Worm (Caenorhabditis elegans): ENCODE measurements around the gene D2023.3.
A peak's percentile ranks its signal among the peaks of the same experiment; 100 is the strongest.

Gene D2023.3

ce11 chrV:11795352-11795751, 16.5 kb downstream of the D2023.3 start:
- no peak for TF ChIP-seq hmg-4 (GFP tag; optimal IDR thresholded peaks at IDR 0.05)
- TF ChIP-seq hmbx-1 (tag; optimal IDR thresholded peaks at IDR 0.05) = no peak
- no peak for TF ChIP-seq tra-4 (tag; optimal IDR thresholded peaks at IDR 0.05)
- no peak for TF ChIP-seq tbx-37 (GFP tag; conservative IDR thresholded peaks at IDR 0.05)
- no peak for TF ChIP-seq ceh-36 (tag; optimal IDR thresholded peaks at IDR 0.05)
- TF ChIP-seq sea-1 (GFP tag; conservative IDR thresholded peaks at IDR 0.05) = no peak
- no peak for TF ChIP-seq ama-1 (optimal IDR thresholded peaks at IDR 0.05)
- TF ChIP-seq tbx-11 (GFP tag; IDR thresholded peaks at IDR 0.05) = no peak
- no peak for TF ChIP-seq pes-1 (GFP tag; IDR thresholded peaks at IDR 0.05)
- TF ChIP-seq ceh-13 (GFP tag; optimal IDR thresholded peaks at IDR 0.05) = no peak
- no peak for TF ChIP-seq ets-7 (tag; optimal IDR thresholded peaks at IDR 0.05)
- TF ChIP-seq F13C5.2 (tag; optimal IDR thresholded peaks at IDR 0.05) = no peak
- TF ChIP-seq B0310.2 (tag; optimal IDR thresholded peaks at IDR 0.05) = no peak
- no peak for TF ChIP-seq flt-1 (GFP tag; IDR thresholded peaks at IDR 0.05)
- no peak for TF ChIP-seq aly-1 (tag; optimal IDR thresholded peaks at IDR 0.05)

ce11 chrV:11794172-11794571, 17.6 kb downstream of the D2023.3 start:
- TF ChIP-seq ceh-13 (GFP tag; optimal IDR thresholded peaks at IDR 0.05) = no peak
- no peak for TF ChIP-seq ama-1 (optimal IDR thresholded peaks at IDR 0.05)

ce11 chrV:11789474-11789873, 22.3 kb downstream of the D2023.3 start, which contains the start of gene D2023.1:
Gene D2023.1, plus strand, starts transcription at chrV:11789550.
- TF ChIP-seq flt-1 (GFP tag; IDR thresholded peaks at IDR 0.05) = no peak
- no peak for TF ChIP-seq B0310.2 (tag; optimal IDR thresholded peaks at IDR 0.05)
- TF ChIP-seq tbx-11 (GFP tag; IDR thresholded peaks at IDR 0.05) = no peak
- TF ChIP-seq pes-1 (GFP tag; IDR thresholded peaks at IDR 0.05) = no peak

ce11 chrV:11787742-11788238, 24.0 kb downstream of the D2023.3 start, which contains the start of gene F55A11.8:
Gene F55A11.8, plus strand, starts transcription at chrV:11788188.
- TF ChIP-seq ceh-13 (GFP tag; optimal IDR thresholded peaks at IDR 0.05) = no peak
- no peak for TF ChIP-seq ets-7 (tag; optimal IDR thresholded peaks at IDR 0.05)
- TF ChIP-seq ceh-36 (tag; optimal IDR thresholded peaks at IDR 0.05) = no peak
- TF ChIP-seq ama-1 (optimal IDR thresholded peaks at IDR 0.05) = no peak
- TF ChIP-seq hnd-1 (tag; optimal IDR thresholded peaks at IDR 0.05) = no peak
- no peak for TF ChIP-seq tbx-37 (GFP tag; conservative IDR thresholded peaks at IDR 0.05)
- no peak for TF ChIP-seq sea-1 (GFP tag; conservative IDR thresholded peaks at IDR 0.05)
- no peak for TF ChIP-seq hmg-4 (GFP tag; optimal IDR thresholded peaks at IDR 0.05)
- TF ChIP-seq F13C5.2 (tag; optimal IDR thresholded peaks at IDR 0.05) = no peak
- no peak for TF ChIP-seq scrt-1 (GFP tag; IDR thresholded peaks at IDR 0.05)
- TF ChIP-seq B0310.2 (tag; optimal IDR thresholded peaks at IDR 0.05) = no peak
- no peak for TF ChIP-seq tra-4 (tag; optimal IDR thresholded peaks at IDR 0.05)
- no peak for TF ChIP-seq tbx-11 (GFP tag; IDR thresholded peaks at IDR 0.05)
- no peak for TF ChIP-seq hmbx-1 (tag; optimal IDR thresholded peaks at IDR 0.05)
- no peak for TF ChIP-seq flt-1 (GFP tag; IDR thresholded peaks at IDR 0.05)
- TF ChIP-seq pes-1 (GFP tag; IDR thresholded peaks at IDR 0.05) = no peak
- no peak for TF ChIP-seq aly-1 (tag; optimal IDR thresholded peaks at IDR 0.05)

- no peak for TF ChIP-seq B0310.2 (tag; optimal IDR thresholded peaks at IDR 0.05)
- no peak for TF ChIP-seq hmg-4 (GFP tag; optimal IDR thresholded peaks at IDR 0.05)
- TF ChIP-seq sea-1 (GFP tag; conservative IDR thresholded peaks at IDR 0.05) = no peak
- TF ChIP-seq tbx-11 (GFP tag; IDR thresholded peaks at IDR 0.05) = no peak
- no peak for TF ChIP-seq ets-7 (tag; optimal IDR thresholded peaks at IDR 0.05)
- TF ChIP-seq ceh-13 (GFP tag; optimal IDR thresholded peaks at IDR 0.05) = no peak
- TF ChIP-seq aly-1 (tag; optimal IDR thresholded peaks at IDR 0.05) = no peak
- no peak for TF ChIP-seq pes-1 (GFP tag; IDR thresholded peaks at IDR 0.05)
- TF ChIP-seq hnd-1 (tag; optimal IDR thresholded peaks at IDR 0.05) = no peak
- TF ChIP-seq ceh-36 (tag; optimal IDR thresholded peaks at IDR 0.05) = no peak
- no peak for TF ChIP-seq hmbx-1 (tag; optimal IDR thresholded peaks at IDR 0.05)
- TF ChIP-seq tra-4 (tag; optimal IDR thresholded peaks at IDR 0.05) = no peak
- TF ChIP-seq ama-1 (optimal IDR thresholded peaks at IDR 0.05) = no peak
- TF ChIP-seq flt-1 (GFP tag; IDR thresholded peaks at IDR 0.05) = no peak
Measured at ce11 chrV:11787258-11787657, 24.6 kb downstream of the D2023.3 start, which contains the start of gene F55A11.7. Gene F55A11.7, minus strand, starts transcription at chrV:11787443.

- TF ChIP-seq aly-1 (tag; optimal IDR thresholded peaks at IDR 0.05) (peak; percentile 92), hmg-4 (GFP tag; optimal IDR thresholded peaks at IDR 0.05) (peak; percentile 98), ceh-13 (GFP tag; optimal IDR thresholded peaks at IDR 0.05) (peak; percentile 94), tbx-11 (GFP tag; IDR thresholded peaks at IDR 0.05) (peak; percentile 99), flt-1 (GFP tag; IDR thresholded peaks at IDR 0.05) (peak; percentile 95), ama-1 (optimal IDR thresholded peaks at IDR 0.05) (no peak), tbx-37 (GFP tag; conservative IDR thresholded peaks at IDR 0.05) (peak; percentile 97), scrt-1 (GFP tag; IDR thresholded peaks at IDR 0.05) (peak; percentile 97), hnd-1 (tag; optimal IDR thresholded peaks at IDR 0.05) (peak; percentile 89), ceh-36 (tag; optimal IDR thresholded peaks at IDR 0.05) (peak; percentile 95), pes-1 (GFP tag; IDR thresholded peaks at IDR 0.05) (peak; percentile 96), tra-4 (tag; optimal IDR thresholded peaks at IDR 0.05) (peak; percentile 91), sea-1 (GFP tag; conservative IDR thresholded peaks at IDR 0.05) (peak; percentile 99), hmbx-1 (tag; optimal IDR thresholded peaks at IDR 0.05) (peak; percentile 80), F13C5.2 (tag; optimal IDR thresholded peaks at IDR 0.05) (peak; percentile 97), B0310.2 (tag; optimal IDR thresholded peaks at IDR 0.05) (peak; percentile 94), ets-7 (tag; optimal IDR thresholded peaks at IDR 0.05) (peak; percentile 80)
Measured at ce11 chrV:11782809-11783440, 28.9 kb downstream of the D2023.3 start, which contains the start of gene F55A11.11. Gene F55A11.11, plus strand, starts transcription at chrV:11783149.

- TF ChIP-seq ceh-36 (tag; optimal IDR thresholded peaks at IDR 0.05) (no peak), B0310.2 (tag; optimal IDR thresholded peaks at IDR 0.05) (no peak), tbx-37 (GFP tag; conservative IDR thresholded peaks at IDR 0.05) (no peak)
Measured at ce11 chrV:11779810-11780209, 32.0 kb downstream of the D2023.3 start.
